Fruit fly (Drosophila melanogaster) whole organism, pupa: ENCODE measurements around the gene CG33271.

Experiments used
- CG12605 ChIP-seq: fragments of 200-800 bp; sonication (Bioruptor generic); IDR thresholded peaks from 2 replicates; pipeline ENCODE4 v1.3.6; 2022; ENCODE audit warnings: missing biosample characterization, missing genetic modification characterization
- CG15710 ChIP-seq: fragments of 200-800 bp; sonication (Bioruptor generic); optimal IDR thresholded peaks from 2 replicates; lab custom pipeline; 2018; ENCODE audit warnings: missing biosample characterization, mild to moderate bottlenecking, missing genetic modification characterization, moderate library complexity
- CG17806 ChIP-seq: fragments of 200-800 bp; sonication (Bioruptor generic); optimal IDR thresholded peaks from 2 replicates; lab custom pipeline; 2018; ENCODE audit warnings: missing biosample characterization, mild to moderate bottlenecking, missing genetic modification characterization, moderate library complexity
- CG34367 ChIP-seq: fragments of 200-800 bp; sonication (Bioruptor generic); optimal IDR thresholded peaks from 2 replicates; lab custom pipeline; 2018; ENCODE audit warnings: missing biosample characterization, mild to moderate bottlenecking, missing genetic modification characterization
- CG9948 ChIP-seq: fragments of 200-800 bp; sonication (Bioruptor generic); optimal IDR thresholded peaks from 2 replicates; lab custom pipeline; 2018; ENCODE audit warnings: missing biosample characterization, mild to moderate bottlenecking, missing genetic modification characterization, moderate library complexity
- D1 ChIP-seq: fragments of 200-800 bp; sonication (Bioruptor generic); optimal IDR thresholded peaks from 2 replicates; lab custom pipeline; 2018; ENCODE audit warnings: missing biosample characterization, mild to moderate bottlenecking, missing genetic modification characterization, moderate library complexity
- Pif1A ChIP-seq: fragments of 200-800 bp; sonication (Bioruptor generic); optimal IDR thresholded peaks from 3 replicates; lab custom pipeline; 2016; ENCODE audit warnings: missing biosample characterization, missing genetic modification characterization
- Pif1B ChIP-seq: fragments of 200-800 bp; sonication (Bioruptor generic); optimal IDR thresholded peaks from 3 replicates; lab custom pipeline; 2016; ENCODE audit warnings: missing biosample characterization, missing genetic modification characterization
- rn ChIP-seq: fragments of 200-800 bp; sonication (Bioruptor generic); IDR thresholded peaks from 2 replicates; pipeline ENCODE4 v1.3.6; 2022; ENCODE audit warnings: missing biosample characterization, missing genetic modification characterization

DNA sequence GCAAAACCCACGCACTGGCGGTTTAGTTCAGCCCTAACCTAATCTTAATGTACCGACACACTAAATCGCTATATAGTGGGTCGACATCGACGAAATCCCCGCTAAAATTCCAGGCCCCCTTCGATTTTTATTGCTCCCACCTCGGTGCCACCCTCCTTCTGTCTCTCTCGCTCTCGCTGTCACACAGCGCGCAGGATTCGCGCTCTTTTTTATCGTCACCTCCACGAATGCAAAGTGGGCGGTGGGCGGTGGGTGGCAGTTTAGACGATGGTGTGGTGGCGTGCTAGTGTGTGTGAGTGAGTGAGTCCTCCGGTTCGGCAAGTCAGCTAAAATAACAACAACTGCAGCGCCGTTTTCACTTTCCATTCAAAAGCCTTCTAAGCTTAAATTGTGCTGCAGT is 24.7 kb upstream of the CG33271 start:
- TF ChIP-seq Pif1B (GFP tag; lab: Kevin White, UChicago) (no peak), rn (GFP tag; lab: Robert Waterston, UW) (no peak), CG12605 (GFP tag; lab: Robert Waterston, UW) (no peak), CG15710 (tag; lab: Kevin White, UChicago) (no peak), Pif1A (no peak), CG17806 (tag; lab: Kevin White, UChicago) (no peak), D1 (no peak), CG34367 (tag; lab: Kevin White, UChicago) (no peak), CG9948 (tag; lab: Kevin White, UChicago) (no peak)
